Fruit fly (Drosophila melanogaster) whole organism, embryonic: ENCODE results near the gene Tlk.

Source experiments
- Atf3 ChIP-seq: fragments of 200-800 bp; sonication (Bioruptor generic); optimal IDR thresholded peaks from 3 replicates; lab custom pipeline; 2016; ENCODE audit warnings: missing biosample characterization, missing genetic modification characterization
- Atf6 ChIP-seq: fragments of 200-800 bp; sonication (Bioruptor generic); IDR thresholded peaks from 2 replicates; pipeline ENCODE4 v1.3.6; 2022; ENCODE audit warnings: missing biosample characterization, missing genetic modification characterization
- CG10267 ChIP-seq: fragments of 200-800 bp; sonication (Bioruptor generic); optimal IDR thresholded peaks from 2 replicates; lab custom pipeline; 2018; ENCODE audit warnings: missing biosample characterization, mild to moderate bottlenecking, missing genetic modification characterization, moderate library complexity
- CG11247 ChIP-seq: fragments of 200-800 bp; sonication (Bioruptor generic); IDR thresholded peaks from 2 replicates; pipeline ENCODE4 v1.3.6; 2022; ENCODE audit warnings: missing biosample characterization, missing genetic modification characterization
- CG11696 ChIP-seq: fragments of 200-800 bp; sonication (Bioruptor generic); IDR thresholded peaks from 2 replicates; pipeline ENCODE4 v1.3.6; 2022; ENCODE audit warnings: missing biosample characterization, missing genetic modification characterization
- CG12942 ChIP-seq: fragments of 200-800 bp; sonication (Bioruptor generic); optimal IDR thresholded peaks from 3 replicates; lab custom pipeline; 2016; ENCODE audit warnings: missing biosample characterization, missing genetic modification characterization
- CG13287 ChIP-seq: fragments of 200-800 bp; sonication (Bioruptor generic); IDR thresholded peaks from 2 replicates; pipeline ENCODE4 v1.3.6; 2022; ENCODE audit warnings: missing biosample characterization, missing genetic modification characterization; ENCODE audit not compliant: partially characterized antibody
- CG14965 ChIP-seq: fragments of 200-800 bp; sonication (Bioruptor generic); optimal IDR thresholded peaks from 2 replicates; lab custom pipeline; 2016; ENCODE audit warnings: missing biosample characterization, missing genetic modification characterization, borderline replicate concordance
- CG15073 ChIP-seq: fragments of 200-800 bp; sonication (Bioruptor generic); optimal IDR thresholded peaks from 2 replicates; lab custom pipeline; 2016; ENCODE audit warnings: missing biosample characterization, missing genetic modification characterization
- CG1603 ChIP-seq: fragments of 200-800 bp; sonication (Bioruptor generic); optimal IDR thresholded peaks from 2 replicates; lab custom pipeline; 2019; ENCODE audit warnings: missing biosample characterization, mild to moderate bottlenecking, missing genetic modification characterization, moderate library complexity
- CG16813 ChIP-seq: fragments of 200-800 bp; sonication (Bioruptor generic); IDR thresholded peaks from 3 replicates; pipeline ENCODE4 v1.3.6; 2022; ENCODE audit warnings: missing biosample characterization, missing genetic modification characterization; ENCODE audit not compliant: partially characterized antibody
- CG17359 ChIP-seq: fragments of 200-800 bp; sonication (Bioruptor generic); optimal IDR thresholded peaks from 3 replicates; lab custom pipeline; 2018; ENCODE audit warnings: missing biosample characterization, mild to moderate bottlenecking, missing genetic modification characterization, moderate library complexity
- CG32532 ChIP-seq: fragments of 200-800 bp; sonication (Bioruptor generic); IDR thresholded peaks from 2 replicates; pipeline ENCODE4 v1.3.6; 2022; ENCODE audit warnings: missing biosample characterization, missing genetic modification characterization
- CG5245 ChIP-seq: fragments of 200-800 bp; sonication (Bioruptor generic); optimal IDR thresholded peaks from 3 replicates; lab custom pipeline; 2016; ENCODE audit warnings: missing biosample characterization, missing genetic modification characterization
- D19A ChIP-seq: fragments of 200-800 bp; optimal IDR thresholded peaks from 3 replicates; lab custom pipeline; 2019; ENCODE audit warnings: missing biosample characterization, mild to moderate bottlenecking, missing genetic modification characterization, moderate library complexity
- Dbx ChIP-seq: fragments of 200-800 bp; sonication (Bioruptor generic); IDR thresholded peaks from 3 replicates; pipeline ENCODE4 v1.3.6; 2022; ENCODE audit warnings: missing biosample characterization, missing genetic modification characterization
- Drgx ChIP-seq: fragments of 200-800 bp; sonication (Bioruptor generic); IDR thresholded peaks from 2 replicates; pipeline ENCODE4 v1.3.6; 2022; ENCODE audit warnings: missing biosample characterization, missing genetic modification characterization
- ERR ChIP-seq: fragments of 200-800 bp; sonication (Bioruptor generic); optimal IDR thresholded peaks from 2 replicates; lab custom pipeline; 2016; ENCODE audit warnings: missing biosample characterization, missing genetic modification characterization
- Fer3 ChIP-seq: fragments of 200-800 bp; sonication (Bioruptor generic); optimal IDR thresholded peaks from 2 replicates; lab custom pipeline; 2018; ENCODE audit warnings: missing biosample characterization, mild to moderate bottlenecking, missing genetic modification characterization, moderate library complexity
- Hmx ChIP-seq: fragments of 200-800 bp; sonication (Bioruptor generic); optimal IDR thresholded peaks from 2 replicates; lab custom pipeline; 2016; ENCODE audit warnings: missing biosample characterization, missing genetic modification characterization
- Hr51 ChIP-seq, 2 experiments: fragments of 200-800 bp; sonication (Bioruptor generic); optimal IDR thresholded peaks; 2 replicates in 1 of 2; 3 replicates in 1 of 2; lab custom pipeline; 2016 to 2018; ENCODE audit warnings: missing biosample characterization in 2 of 2, missing genetic modification characterization in 2 of 2, mild to moderate bottlenecking in 1 of 2, moderate library complexity in 1 of 2
- Lhr ChIP-seq: fragments of 200-800 bp; sonication (Bioruptor generic); optimal IDR thresholded peaks from 3 replicates; lab custom pipeline; 2017; ENCODE audit warnings: mild to moderate bottlenecking, missing biosample characterization, missing genetic modification reagents, missing genetic modification characterization
- Med ChIP-seq: fragments of 200-800 bp; sonication (Bioruptor generic); peaks from one replicate; lab custom pipeline; 2016; ENCODE audit warnings: missing biosample characterization, missing genetic modification characterization, mild to moderate bottlenecking, inconsistent platforms, moderate library complexity
- Myb ChIP-seq: fragments of 200-800 bp; sonication (Bioruptor generic); optimal IDR thresholded peaks from 2 replicates; lab custom pipeline; 2016; ENCODE audit warnings: missing biosample characterization, missing genetic modification characterization
- NC2α ChIP-seq: fragments of 200-800 bp; sonication (Bioruptor generic); optimal IDR thresholded peaks from 2 replicates; lab custom pipeline; 2016; ENCODE audit warnings: missing biosample characterization, missing genetic modification characterization
- Nf-YA ChIP-seq: fragments of 200-800 bp; sonication (Bioruptor generic); IDR thresholded peaks from 2 replicates; pipeline ENCODE4 v1.3.6; 2022; ENCODE audit warnings: missing biosample characterization, missing genetic modification characterization
- PHDP ChIP-seq: fragments of 200-800 bp; sonication (Bioruptor generic); optimal IDR thresholded peaks from 3 replicates; lab custom pipeline; 2018; ENCODE audit warnings: missing biosample characterization, mild to moderate bottlenecking, missing genetic modification characterization, moderate library complexity
- Pdp1 ChIP-seq, 2 experiments: fragments of 200-800 bp; sonication (Bioruptor generic); optimal IDR thresholded peaks; 3 replicates each; lab custom pipeline; 2016; ENCODE audit warnings: missing biosample characterization in 2 of 2, missing genetic modification characterization in 2 of 2, mild to moderate bottlenecking in 1 of 2, moderate library complexity in 1 of 2
- Rfx ChIP-seq: fragments of 200-800 bp; sonication (Bioruptor generic); IDR thresholded peaks from 2 replicates; pipeline ENCODE4 v1.3.6; 2022; ENCODE audit warnings: missing biosample characterization, missing genetic modification characterization
- Six4 ChIP-seq: fragments of 200-800 bp; sonication (Bioruptor generic); optimal IDR thresholded peaks from 2 replicates; lab custom pipeline; 2016; ENCODE audit warnings: missing biosample characterization, missing genetic modification characterization
- Trl ChIP-seq, 3 experiments: fragments of >200 bp in 2 of 3; fragments of 200-800 bp in 1 of 3; sonication (Bioruptor generic) in 1 of 3; optimal IDR thresholded peaks; 2 replicates in 1 of 3; 3 replicates in 2 of 3; lab custom pipeline; 2016 to 2017; ENCODE audit warnings: missing biosample characterization in 1 of 3, missing genetic modification characterization in 1 of 3
- abd-A ChIP-seq: fragments of 200-800 bp; sonication (Bioruptor generic); optimal IDR thresholded peaks from 3 replicates; lab custom pipeline; 2019; ENCODE audit warnings: missing biosample characterization, mild to moderate bottlenecking, missing genetic modification characterization, moderate library complexity
- bbx ChIP-seq: fragments of 200-800 bp; sonication (Bioruptor generic); IDR thresholded peaks from 2 replicates; pipeline ENCODE4 v1.3.6; 2022; ENCODE audit warnings: missing biosample characterization, missing genetic modification characterization; ENCODE audit not compliant: partially characterized antibody
- cg ChIP-seq: fragments of 200-800 bp; sonication (Bioruptor generic); optimal IDR thresholded peaks from 3 replicates; lab custom pipeline; 2019; ENCODE audit warnings: missing biosample characterization, mild to moderate bottlenecking, missing genetic modification characterization, moderate library complexity
- chm ChIP-seq: fragments of 200-800 bp; sonication (Bioruptor generic); IDR thresholded peaks from 2 replicates; pipeline ENCODE4 v1.3.6; 2022; ENCODE audit warnings: missing biosample characterization, missing genetic modification characterization
- corto ChIP-seq: fragments of 200-800 bp; sonication (Bioruptor generic); optimal IDR thresholded peaks from 2 replicates; lab custom pipeline; 2016; ENCODE audit warnings: missing biosample characterization, mild to moderate bottlenecking, missing genetic modification characterization, moderate library complexity
- fd3F ChIP-seq: fragments of 200-800 bp; sonication (Bioruptor generic); optimal IDR thresholded peaks from 2 replicates; lab custom pipeline; 2018; ENCODE audit warnings: missing biosample characterization, mild to moderate bottlenecking, missing genetic modification characterization, moderate library complexity
- ftz-f1 ChIP-seq: fragments of 200-800 bp; sonication (Bioruptor generic); optimal IDR thresholded peaks from 2 replicates; lab custom pipeline; 2016; ENCODE audit warnings: missing biosample characterization, missing genetic modification characterization
- nerfin-1 ChIP-seq: fragments of 200-800 bp; sonication (Bioruptor generic); optimal IDR thresholded peaks from 3 replicates; lab custom pipeline; 2019; ENCODE audit warnings: missing biosample characterization, mild to moderate bottlenecking, missing genetic modification characterization, moderate library complexity
- otp ChIP-seq: fragments of 200-800 bp; sonication (Bioruptor generic); IDR thresholded peaks from 3 replicates; pipeline ENCODE4, ENCODE4 v1.3.6; 2022; ENCODE audit warnings: missing biosample characterization, missing genetic modification characterization
- peb ChIP-seq: fragments of 200-800 bp; sonication (Bioruptor generic); IDR thresholded peaks from 2 replicates; pipeline ENCODE4 v1.3.6; 2022; ENCODE audit warnings: missing biosample characterization, missing genetic modification characterization
- pfk ChIP-seq: fragments of 200-800 bp; sonication (Bioruptor generic); optimal IDR thresholded peaks from 2 replicates; lab custom pipeline; 2018; ENCODE audit warnings: missing biosample characterization, mild to moderate bottlenecking, missing genetic modification characterization, moderate library complexity
- pros ChIP-seq: fragments of 200-800 bp; sonication (Bioruptor generic); optimal IDR thresholded peaks from 3 replicates; lab custom pipeline; 2019; ENCODE audit warnings: missing biosample characterization, mild to moderate bottlenecking, missing genetic modification characterization, moderate library complexity
- run ChIP-seq: fragments of 200-800 bp; sonication (Bioruptor generic); optimal IDR thresholded peaks from 3 replicates; lab custom pipeline; 2018; ENCODE audit warnings: missing biosample characterization, mild to moderate bottlenecking, missing genetic modification characterization
- scrt ChIP-seq: fragments of 200-800 bp; sonication (Bioruptor generic); optimal IDR thresholded peaks from 2 replicates; lab custom pipeline; 2018; ENCODE audit warnings: missing biosample characterization, mild to moderate bottlenecking, missing genetic modification characterization, moderate library complexity
- sim ChIP-seq: fragments of 200-800 bp; sonication (Bioruptor generic); IDR thresholded peaks from 2 replicates; pipeline ENCODE4 v1.3.6; 2022; ENCODE audit warnings: missing biosample characterization, missing genetic modification characterization
- sqz ChIP-seq: fragments of 200-800 bp; sonication (Bioruptor generic); optimal IDR thresholded peaks from 3 replicates; lab custom pipeline; 2018; ENCODE audit warnings: missing biosample characterization, mild to moderate bottlenecking, missing genetic modification characterization
- sr ChIP-seq: fragments of 200-800 bp; sonication (Bioruptor generic); IDR thresholded peaks from 3 replicates; pipeline ENCODE4 v1.3.6; 2022; ENCODE audit warnings: missing biosample characterization, missing genetic modification characterization
- unc-4 ChIP-seq: fragments of 200-800 bp; sonication (Bioruptor generic); IDR thresholded peaks from 2 replicates; pipeline ENCODE4 v1.3.6; 2022; ENCODE audit warnings: missing biosample characterization, missing genetic modification characterization; ENCODE audit not compliant: partially characterized antibody
- yki ChIP-seq: fragments of >200 bp; optimal IDR thresholded peaks from 3 replicates; lab custom pipeline; 2018
- zen2 ChIP-seq: fragments of 200-800 bp; sonication (Bioruptor generic); IDR thresholded peaks from 3 replicates; pipeline ENCODE4 v1.3.6; 2022; ENCODE audit warnings: missing biosample characterization, missing genetic modification characterization; ENCODE audit not compliant: partially characterized antibody

The Tlk gene

DNA sequence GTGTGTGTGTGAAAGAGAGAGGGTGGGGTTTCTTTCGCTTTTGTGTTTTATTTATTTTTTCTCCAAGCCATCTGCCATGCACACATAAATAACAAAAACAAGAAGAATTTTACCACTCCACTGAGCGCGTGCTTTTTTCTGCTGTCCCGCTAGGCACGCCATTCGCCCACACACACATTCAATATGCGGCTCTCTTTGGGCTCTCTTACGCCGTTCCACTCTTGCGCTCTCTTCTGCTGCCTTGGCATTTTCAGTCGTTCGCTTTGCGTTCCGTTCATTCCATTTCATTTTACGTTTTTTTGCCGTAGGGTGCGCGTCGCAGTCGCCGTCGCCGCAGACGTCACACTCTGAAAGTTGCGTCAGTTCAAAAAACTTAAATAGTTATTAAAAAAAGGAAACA lies 30.7 kb upstream of the Tlk start (continued):
- peak; percentile 61 for TF ChIP-seq yki (lab: Kevin White, UChicago)
- TF ChIP-seq Hmx (GFP tag; lab: Kevin White, UChicago): no peak
- TF ChIP-seq pros: peak; percentile 49
- peak; percentile 16 for TF ChIP-seq ERR (GFP tag; lab: Kevin White, UChicago)
- no peak for TF ChIP-seq CG12942
- TF ChIP-seq sqz (GFP tag; lab: Kevin White, UChicago): peak; percentile 64
- peak; percentile 77 for TF ChIP-seq cg (GFP tag; lab: Kevin White, UChicago)
- peak; percentile 26 for TF ChIP-seq scrt (GFP tag; lab: Kevin White, UChicago)
- TF ChIP-seq pfk: peak; percentile 61
- peak; percentile 54 for TF ChIP-seq Drgx (GFP tag; lab: Robert Waterston, UW)
- no peak for TF ChIP-seq CG14965
- peak; percentile 42; the same call in 1 of the 2 replicates for TF ChIP-seq bbx (GFP tag; lab: Robert Waterston, UW)
- no peak for TF ChIP-seq CG1603 (tag; lab: Kevin White, UChicago)
- peak; percentile 33 for TF ChIP-seq abd-A
- TF ChIP-seq nerfin-1 (tag; lab: Kevin White, UChicago): peak; percentile 41
- TF ChIP-seq NC2α (GFP tag; lab: Kevin White, UChicago): no peak
- peak; percentile 41; the same call in 1 of the 3 replicates for TF ChIP-seq zen2 (GFP tag; lab: Robert Waterston, UW)
- TF ChIP-seq Atf6: no peak
- TF ChIP-seq CG13287 (GFP tag; lab: Robert Waterston, UW): peak; percentile 27; the same call in 1 of the 2 replicates
- TF ChIP-seq CG32532 (GFP tag; lab: Robert Waterston, UW): peak; percentile 45; the same call in 1 of the 2 replicates
- peak; percentile 79 for TF ChIP-seq sr (GFP tag; lab: Robert Waterston, UW)
- TF ChIP-seq otp (GFP tag; lab: Robert Waterston, UW): no peak
- TF ChIP-seq Hr51 (GFP tag; optimal IDR thresholded peaks at IDR 0.05; lab: Kevin White, UChicago): no peak
- no peak for TF ChIP-seq CG11247 (GFP tag; lab: Robert Waterston, UW)
- 0 out of 3 replicates have a peak, but pooled peaks have one; percentile 39 for TF ChIP-seq Dbx (GFP tag; lab: Robert Waterston, UW)
- peak; percentile 94 to 96 for TF ChIP-seq Trl (optimal IDR thresholded peaks at IDR 0.05; lab: Kevin White, UChicago)
- TF ChIP-seq Trl (GFP tag; optimal IDR thresholded peaks at IDR 0.05; lab: Kevin White, UChicago): peak; percentile 12
- no peak for TF ChIP-seq fd3F (GFP tag; lab: Kevin White, UChicago)
- no peak for TF ChIP-seq Myb
- peak; percentile 19 for TF ChIP-seq corto (GFP tag; lab: Kevin White, UChicago)
- TF ChIP-seq chm: peak; percentile 74; the same call in 1 of the 2 replicates
- TF ChIP-seq Pdp1 (GFP tag; optimal IDR thresholded peaks at IDR 0.05; lab: Kevin White, UChicago): peak in 1 of 2 experiments; percentile 81
- peak; percentile 67 for TF ChIP-seq Med
- peak; percentile 40 for TF ChIP-seq ftz-f1 (GFP tag; lab: Kevin White, UChicago)

DNA sequence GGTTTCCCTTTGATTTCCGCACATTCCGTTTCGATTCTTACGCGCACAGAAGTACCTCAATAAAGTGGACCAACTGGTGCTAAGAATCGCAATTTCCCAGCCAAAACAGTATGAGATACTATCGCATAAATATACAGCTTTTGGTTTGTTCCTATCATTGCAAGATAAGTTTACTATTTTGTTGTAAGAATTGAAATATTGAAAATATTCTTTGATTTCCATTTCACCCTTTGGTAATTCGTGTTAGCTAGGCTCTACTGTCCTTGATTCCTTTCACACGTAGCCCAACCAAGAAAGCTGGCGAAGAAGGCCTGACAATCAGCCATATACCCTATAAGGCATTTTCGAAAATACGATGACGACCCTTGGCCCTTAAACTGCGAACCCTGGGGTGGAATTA lies 29.2 kb upstream of the Tlk start:
- TF ChIP-seq peb (GFP tag; lab: Robert Waterston, UW) (peak; percentile 18; the same call in 1 of the 2 replicates), Lhr (GFP tag; lab: Kevin White, UChicago) (no peak), CG16813 (GFP tag; lab: Robert Waterston, UW) (0 out of 3 replicates have a peak, but pooled peaks have one; percentile 13), CG15073 (no peak), unc-4 (GFP tag; lab: Robert Waterston, UW) (no peak), Fer3 (tag; lab: Kevin White, UChicago) (peak; percentile 24), Six4 (GFP tag; lab: Kevin White, UChicago) (no peak), CG10267 (tag; lab: Kevin White, UChicago) (peak; percentile 38), Atf3 (GFP tag; lab: Kevin White, UChicago) (no peak), D19A (tag; lab: Kevin White, UChicago) (peak; percentile 67), run (no peak), sim (GFP tag; lab: Robert Waterston, UW) (no peak), Rfx (GFP tag; lab: Robert Waterston, UW) (peak; percentile 47; the same call in 1 of the 2 replicates), Nf-YA (GFP tag; lab: Robert Waterston, UW) (no peak), CG5245 (no peak), PHDP (tag; lab: Kevin White, UChicago) (peak; percentile 40), CG17359 (tag; lab: Kevin White, UChicago) (peak; percentile 57), CG11696 (GFP tag; lab: Robert Waterston, UW) (0 out of 2 replicates have a peak, but pooled peaks have one; percentile 18)
